Worm (Caenorhabditis elegans) whole organism, L3 larva: Measurements from ENCODE around the gene C05D12.2.

Experiments
- R02D3.7 ChIP-seq: fragments of 150-350 bp; optimal IDR thresholded peaks from 2 replicates; lab custom pipeline; 2014; ENCODE audit warnings: missing biosample characterization, missing genetic modification characterization
- ZK546.5 ChIP-seq: sonication (generic microtip); optimal IDR thresholded peaks from 2 replicates; lab custom pipeline; 2017; ENCODE audit warnings: missing biosample characterization, missing genetic modification characterization
- ama-1 ChIP-seq: fragments of 150-350 bp; optimal IDR thresholded peaks from 2 replicates; lab custom pipeline; 2018
- ceh-28 ChIP-seq: fragments of 150-350 bp; optimal IDR thresholded peaks from 2 replicates; lab custom pipeline; 2014; ENCODE audit warnings: missing biosample characterization, missing genetic modification reagents, missing genetic modification characterization
- ceh-9 ChIP-seq: sonication (generic microtip); optimal IDR thresholded peaks from 2 replicates; lab custom pipeline; 2018; ENCODE audit warnings: missing biosample characterization, missing genetic modification characterization
- egl-27 ChIP-seq: sonication (generic microtip); optimal IDR thresholded peaks from 4 replicates; lab custom pipeline; 2017; ENCODE audit warnings: missing biosample characterization, missing genetic modification reagents, missing genetic modification characterization
- egl-5 ChIP-seq: fragments of 150-350 bp; optimal IDR thresholded peaks from 2 replicates; lab custom pipeline; 2017; ENCODE audit warnings: missing biosample characterization, missing genetic modification reagents, missing genetic modification characterization, inconsistent platforms
- elt-1 ChIP-seq: fragments of 150-350 bp; optimal IDR thresholded peaks from 2 replicates; lab custom pipeline; 2014; ENCODE audit warnings: missing biosample characterization, missing genetic modification characterization
- elt-2 ChIP-seq: sonication (generic microtip); optimal IDR thresholded peaks from 2 replicates; lab custom pipeline; 2016; ENCODE audit warnings: missing genetic modification reagents, mild to moderate bottlenecking, missing genetic modification characterization, missing compliant biosample characterization
- elt-3 ChIP-seq, 3 experiments: fragments of 150-350 bp in 1 of 3; sonication (generic microtip) in 2 of 3; optimal IDR thresholded peaks; 2 replicates in 2 of 3; 4 replicates in 1 of 3; lab custom pipeline; 2014 to 2017; ENCODE audit warnings: missing biosample characterization in 3 of 3, missing genetic modification characterization in 3 of 3
- eor-1 ChIP-seq, 2 experiments: fragments of 150-350 bp; optimal IDR thresholded peaks; 2 replicates each; lab custom pipeline; 2014 to 2018; ENCODE audit warnings: missing biosample characterization in 2 of 2, missing genetic modification characterization in 2 of 2
- fkh-2 ChIP-seq: fragments of 150-350 bp; optimal IDR thresholded peaks from 2 replicates; lab custom pipeline; 2014; ENCODE audit warnings: missing biosample characterization, missing genetic modification reagents, missing genetic modification characterization
- hmg-11 ChIP-seq: sonication (generic microtip); optimal IDR thresholded peaks from 2 replicates; lab custom pipeline; 2016; ENCODE audit warnings: missing genetic modification characterization, missing compliant biosample characterization
- jun-1 ChIP-seq: fragments of 150-350 bp; optimal IDR thresholded peaks from 2 replicates; lab custom pipeline; 2014; ENCODE audit warnings: missing biosample characterization, missing genetic modification reagents, missing genetic modification characterization
- lin-15B ChIP-seq: fragments of 150-350 bp; optimal IDR thresholded peaks from 2 replicates; lab custom pipeline; 2014; ENCODE audit warnings: missing biosample characterization, missing genetic modification characterization
- lsy-12 ChIP-seq: sonication (generic microtip); optimal IDR thresholded peaks from 2 replicates; lab custom pipeline; 2016; ENCODE audit warnings: mild to moderate bottlenecking, missing genetic modification characterization, missing compliant biosample characterization
- mml-1 ChIP-seq: fragments of 150-350 bp; sonication (generic microtip); optimal IDR thresholded peaks from 3 replicates; lab custom pipeline; 2014; ENCODE audit warnings: missing biosample characterization, missing genetic modification characterization
- nfya-1 ChIP-seq: sonication (generic microtip); optimal IDR thresholded peaks from 2 replicates; lab custom pipeline; 2017; ENCODE audit warnings: missing genetic modification characterization, mild to moderate bottlenecking, missing compliant biosample characterization, antibody characterized with exemption, moderate library complexity; ENCODE audit not compliant: insufficient read depth
- nhr-11 ChIP-seq: fragments of 150-350 bp; optimal IDR thresholded peaks from 2 replicates; lab custom pipeline; 2014; ENCODE audit warnings: missing biosample characterization, missing genetic modification characterization
- nhr-12 ChIP-seq: fragments of 150-350 bp; optimal IDR thresholded peaks from 2 replicates; lab custom pipeline; 2014; ENCODE audit warnings: missing biosample characterization, missing genetic modification characterization
- nhr-23 ChIP-seq: fragments of 150-350 bp; optimal IDR thresholded peaks from 2 replicates; lab custom pipeline; 2014; ENCODE audit warnings: missing biosample characterization, missing genetic modification reagents, missing genetic modification characterization
- nhr-237 ChIP-seq: fragments of 150-350 bp; optimal IDR thresholded peaks from 2 replicates; lab custom pipeline; 2014; ENCODE audit warnings: missing biosample characterization, missing genetic modification characterization
- nhr-25 ChIP-seq: sonication (generic microtip); optimal IDR thresholded peaks from 2 replicates; lab custom pipeline; 2017; ENCODE audit warnings: missing biosample characterization, missing genetic modification characterization
- nhr-28 ChIP-seq: fragments of 150-350 bp; optimal IDR thresholded peaks from 2 replicates; lab custom pipeline; 2014; ENCODE audit warnings: missing biosample characterization, missing genetic modification characterization
- nhr-43 ChIP-seq: sonication (generic microtip); optimal IDR thresholded peaks from 2 replicates; lab custom pipeline; 2016; ENCODE audit warnings: mild to moderate bottlenecking, missing genetic modification characterization, missing compliant biosample characterization; ENCODE audit not compliant: poor library complexity, severe bottlenecking
- nhr-67 ChIP-seq: fragments of 150-350 bp; optimal IDR thresholded peaks from 2 replicates; lab custom pipeline; 2014; ENCODE audit warnings: missing biosample characterization, missing genetic modification characterization
- nhr-77 ChIP-seq: fragments of 150-350 bp; optimal IDR thresholded peaks from 2 replicates; lab custom pipeline; 2014; ENCODE audit warnings: missing biosample characterization, missing genetic modification characterization
- pha-4 ChIP-seq: fragments of 150-350 bp; optimal IDR thresholded peaks from 2 replicates; lab custom pipeline; 2014; ENCODE audit warnings: missing biosample characterization, missing genetic modification reagents, missing genetic modification characterization
- pqm-1 ChIP-seq: fragments of 150-350 bp; optimal IDR thresholded peaks from 2 replicates; lab custom pipeline; 2017; ENCODE audit warnings: missing biosample characterization, missing genetic modification characterization, inconsistent platforms
- sea-2 ChIP-seq: fragments of 150-350 bp; sonication (generic microtip); optimal IDR thresholded peaks from 4 replicates; lab custom pipeline; 2014; ENCODE audit warnings: missing biosample characterization, missing genetic modification reagents, missing genetic modification characterization
- skn-1 ChIP-seq: fragments of 150-350 bp; optimal IDR thresholded peaks from 2 replicates; lab custom pipeline; 2014; ENCODE audit warnings: missing biosample characterization, missing genetic modification characterization
- snpc-4 ChIP-seq: fragments of 150-350 bp; optimal IDR thresholded peaks from 2 replicates; lab custom pipeline; 2014; ENCODE audit warnings: missing biosample characterization, missing genetic modification characterization
- tbx-2 ChIP-seq: sonication (generic microtip); optimal IDR thresholded peaks from 2 replicates; lab custom pipeline; 2016; ENCODE audit warnings: mild to moderate bottlenecking, missing genetic modification characterization, missing compliant biosample characterization
- unc-62 ChIP-seq: fragments of 150-350 bp; sonication (generic microtip); optimal IDR thresholded peaks from 4 replicates; lab custom pipeline; 2014; ENCODE audit warnings: missing biosample characterization, missing genetic modification reagents, missing genetic modification characterization
- ztf-11 ChIP-seq: fragments of 150-350 bp; optimal IDR thresholded peaks from 2 replicates; lab custom pipeline; 2014; ENCODE audit warnings: missing biosample characterization, missing genetic modification characterization
- ztf-4 ChIP-seq: fragments of 150-350 bp; optimal IDR thresholded peaks from 2 replicates; lab custom pipeline; 2014; ENCODE audit warnings: missing biosample characterization, missing genetic modification characterization

Gene C05D12.2

DNA sequence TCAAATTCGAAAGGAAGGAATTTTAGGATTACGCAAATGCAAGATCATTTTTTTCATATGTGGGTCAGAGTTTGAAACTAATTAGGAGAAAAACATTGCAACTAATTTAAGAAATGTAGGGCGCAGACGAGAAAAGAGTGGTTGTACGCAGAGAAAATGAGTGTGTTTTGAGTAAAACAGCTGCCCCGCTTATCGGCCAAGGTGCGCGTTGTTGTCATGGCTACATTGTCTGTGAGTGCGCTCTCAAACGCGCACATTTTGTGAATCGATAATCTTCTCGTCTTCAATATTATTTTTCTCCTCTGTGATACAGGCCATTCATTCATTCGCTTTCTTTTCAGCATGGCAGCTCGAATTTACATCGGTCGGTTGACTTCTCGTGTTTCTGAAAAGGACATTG lies 35.5 kb downstream of the C05D12.2 start:
- TF ChIP-seq R02D3.7 (tag; lab: Kevin White, UChicago) (no peak), nhr-23 (tag; lab: Kevin White, UChicago) (no peak), elt-3 (tag; optimal IDR thresholded peaks at IDR 0.05; lab: Kevin White, UChicago) (no peak), ztf-11 (no peak), lin-15B (tag; lab: Kevin White, UChicago) (no peak), ZK546.5 (tag; lab: Kevin White, UChicago) (no peak), nhr-77 (tag; lab: Kevin White, UChicago) (no peak), nhr-67 (tag; lab: Kevin White, UChicago) (no peak), ama-1 (lab: Kevin White, UChicago) (no peak), pha-4 (no peak), ztf-4 (no peak)

DNA sequence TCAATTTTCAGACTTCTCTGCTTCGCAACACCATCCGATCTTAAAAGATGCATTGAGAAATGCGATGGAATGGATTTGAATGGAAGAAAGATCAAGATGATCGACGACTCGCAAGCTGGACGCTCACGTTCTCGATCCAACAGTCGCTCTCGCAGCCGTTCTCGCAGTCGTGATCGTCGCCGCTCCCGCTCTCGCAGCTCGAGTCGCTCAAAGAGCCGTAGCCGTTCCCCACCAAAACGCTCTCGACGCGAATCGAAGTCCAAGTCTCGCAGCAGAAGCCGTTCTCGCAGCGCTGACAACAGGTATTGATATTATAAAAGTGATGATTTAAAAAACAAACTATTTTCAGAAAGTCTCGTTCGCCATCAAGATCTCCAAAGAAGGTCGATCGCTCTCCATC lies 37.0 kb downstream of the C05D12.2 start:
- TF ChIP-seq tbx-2: no peak
- TF ChIP-seq nfya-1 (tag; lab: Kevin White, UChicago): no peak
- no peak for TF ChIP-seq ceh-28 (tag; lab: Kevin White, UChicago)
- no peak for TF ChIP-seq mml-1
- no peak for TF ChIP-seq nhr-28 (tag; lab: Kevin White, UChicago)
- TF ChIP-seq lin-15B (tag; lab: Kevin White, UChicago): no peak
- no peak for TF ChIP-seq egl-5 (tag; lab: Kevin White, UChicago)
- no peak for TF ChIP-seq egl-27
- TF ChIP-seq eor-1 (tag; optimal IDR thresholded peaks at IDR 0.05; lab: Kevin White, UChicago): no peak
- TF ChIP-seq lsy-12 (tag; lab: Kevin White, UChicago): no peak
- no peak for TF ChIP-seq unc-62 (GFP tag; lab: Kevin White, UChicago)
- no peak for TF ChIP-seq sea-2 (GFP tag; lab: Kevin White, UChicago)
- TF ChIP-seq nhr-77 (tag; lab: Kevin White, UChicago): no peak
- no peak for TF ChIP-seq ztf-11
- TF ChIP-seq ama-1 (lab: Kevin White, UChicago): no peak
- TF ChIP-seq nhr-12 (tag; lab: Kevin White, UChicago): no peak

DNA sequence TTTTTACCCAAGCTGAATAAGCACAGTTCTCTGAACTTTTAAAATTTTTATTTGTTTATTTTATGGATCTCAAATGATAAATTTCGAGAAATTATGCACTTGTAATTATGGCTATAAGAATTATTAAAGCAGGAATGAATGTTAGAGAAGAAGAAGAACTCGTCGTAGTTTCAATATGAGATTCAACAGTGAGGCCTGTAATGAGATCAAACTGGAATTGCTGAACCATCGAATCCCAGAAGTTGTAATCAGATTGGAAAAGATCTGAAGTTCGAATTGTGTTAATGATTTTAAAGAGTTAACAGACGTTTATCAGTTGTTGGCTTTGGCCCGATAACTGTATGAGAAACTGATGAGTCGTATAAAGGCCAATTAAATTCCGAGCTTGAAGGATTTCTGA lies 37.6 kb downstream of the C05D12.2 start:
- TF ChIP-seq nhr-28 (tag; lab: Kevin White, UChicago) (no peak), ama-1 (lab: Kevin White, UChicago) (peak; percentile 3)

DNA sequence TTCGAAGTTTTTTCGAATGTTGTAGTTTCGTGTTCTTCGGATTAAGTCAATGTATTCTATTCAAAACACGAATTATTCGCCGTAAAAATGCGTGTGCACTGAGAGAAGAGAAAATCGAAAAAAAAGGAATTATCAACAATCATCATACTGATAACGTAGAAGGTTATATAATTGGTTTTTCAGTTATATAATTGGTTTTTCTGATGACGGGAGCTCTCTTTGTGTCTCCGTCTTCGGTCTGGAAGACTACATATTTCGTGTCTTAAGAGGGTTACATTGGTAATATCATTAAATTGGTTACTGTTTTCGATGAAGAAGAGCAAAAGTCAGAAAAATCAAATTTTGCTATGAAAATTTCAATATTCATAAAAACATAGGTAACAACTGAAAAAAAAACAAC lies 41.8 kb downstream of the C05D12.2 start:
- TF ChIP-seq elt-2 (tag; lab: Kevin White, UChicago): peak; percentile 58
- no peak for TF ChIP-seq skn-1 (tag; lab: Kevin White, UChicago)
- TF ChIP-seq pqm-1 (tag; lab: Kevin White, UChicago): peak; percentile 33

DNA sequence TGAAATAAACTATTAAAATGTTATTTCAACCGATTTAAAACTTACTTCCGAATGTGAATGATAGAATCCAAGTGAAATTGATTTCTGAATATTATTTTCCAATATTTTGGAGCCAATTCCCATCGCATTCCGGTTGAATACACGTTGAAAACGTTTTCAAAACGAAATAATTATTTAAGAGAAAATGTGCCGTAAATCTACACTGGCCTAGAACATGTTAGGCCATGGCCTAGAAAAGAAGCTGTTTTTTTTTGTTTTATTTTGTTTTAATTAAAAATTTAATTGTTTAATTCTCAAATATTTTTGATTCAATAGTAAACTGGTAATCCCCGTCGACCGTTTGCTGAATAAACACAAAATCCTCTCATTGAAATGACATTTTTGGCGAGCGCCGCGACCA lies 45.8 kb downstream of the C05D12.2 start:
- TF ChIP-seq R02D3.7 (tag; lab: Kevin White, UChicago) (peak; percentile 81), lsy-12 (tag; lab: Kevin White, UChicago) (no peak), lin-15B (tag; lab: Kevin White, UChicago) (peak; percentile 28)

DNA sequence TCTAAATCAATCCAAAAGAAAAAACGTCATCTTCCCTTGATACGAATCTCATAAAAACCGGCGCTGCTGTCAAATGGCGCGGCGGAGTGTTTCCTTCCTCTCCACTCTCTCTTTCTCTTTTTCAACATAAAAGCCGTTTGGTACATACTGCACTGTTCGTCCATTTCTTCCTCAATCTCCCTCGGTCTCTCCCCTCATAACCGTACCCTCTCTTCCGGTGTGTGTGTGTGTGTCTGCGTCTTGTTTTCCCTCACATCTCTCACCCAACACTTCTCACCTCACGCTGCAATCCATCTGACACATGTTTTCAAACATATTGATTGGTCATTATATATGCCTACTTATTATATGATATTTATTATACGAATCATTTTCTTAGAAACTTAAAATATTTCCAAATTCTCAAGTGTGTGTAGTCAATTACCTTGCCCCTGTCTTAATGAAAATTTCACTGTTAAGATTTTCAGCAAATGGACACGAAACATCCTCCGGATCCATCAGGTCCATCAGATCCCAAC lies 46.4 kb downstream of the C05D12.2 start, which contains the start of the genes aars-1 and rga-1:
TSS of gene aars-1 (minus strand) at position 71 of the 518 bp plus-strand sequence.
TSS of gene rga-1 (plus strand) at position 468 of the 518 bp plus-strand sequence.
- TF ChIP-seq ama-1 (lab: Kevin White, UChicago) (no peak), hmg-11 (peak; percentile 60), ceh-9 (tag; lab: Kevin White, UChicago) (no peak), jun-1 (tag; lab: Kevin White, UChicago) (peak; percentile 47), fkh-2 (tag; lab: Kevin White, UChicago) (peak; percentile 53), elt-1 (tag; lab: Kevin White, UChicago) (peak; percentile 34), egl-5 (tag; lab: Kevin White, UChicago) (peak; percentile 55), nhr-43 (peak; percentile 73), elt-3 (tag; optimal IDR thresholded peaks at IDR 0.05; lab: Kevin White, UChicago) (no peak), nhr-237 (tag; lab: Kevin White, UChicago) (no peak), lsy-12 (tag; lab: Kevin White, UChicago) (no peak), mml-1 (no peak), pqm-1 (tag; lab: Kevin White, UChicago) (peak; percentile 82), snpc-4 (tag; lab: Kevin White, UChicago) (peak; percentile 29), R02D3.7 (tag; lab: Kevin White, UChicago) (peak; percentile 35), nhr-25 (tag; lab: Kevin White, UChicago) (peak; percentile 83), ceh-28 (tag; lab: Kevin White, UChicago) (peak; percentile 70), nhr-23 (tag; lab: Kevin White, UChicago) (peak; percentile 71), elt-2 (tag; lab: Kevin White, UChicago) (peak; percentile 76), nfya-1 (tag; lab: Kevin White, UChicago) (peak; percentile 61), pha-4 (peak; percentile 70), nhr-11 (tag; lab: Kevin White, UChicago) (no peak), lin-15B (tag; lab: Kevin White, UChicago) (peak; percentile 28), sea-2 (GFP tag; lab: Kevin White, UChicago) (no peak)
